Worm (Caenorhabditis elegans): ENCODE results near the gene F40G12.6.

Gene F40G12.6

ce11 chrV:14270729-14271128, 2.2 kb downstream of the F40G12.6 start, which contains the start of gene F40G12.5:
TSS of gene F40G12.5 (minus strand) at chrV:14270829.
- TF ChIP-seq lin-54 (GFP tag; optimal IDR thresholded peaks at IDR 0.05), result no peak
- no peak for TF ChIP-seq F23B12.7 (tag; optimal IDR thresholded peaks at IDR 0.05; ENCODE audit: insufficient read depth)
- TF ChIP-seq zim-3 (tag; optimal IDR thresholded peaks at IDR 0.05), result no peak
- no peak for TF ChIP-seq Y53F4B.3 (GFP tag; IDR thresholded peaks at IDR 0.05)
- TF ChIP-seq B0035.1 (tag; optimal IDR thresholded peaks at IDR 0.05), result no peak
- TF ChIP-seq let-526 (GFP tag; IDR thresholded peaks at IDR 0.05), result no peak
- TF ChIP-seq snpc-4 (GFP tag; optimal IDR thresholded peaks at IDR 0.05), result no peak
- no peak for TF ChIP-seq snpc-4 (tag; optimal IDR thresholded peaks at IDR 0.05)
- TF ChIP-seq F39B2.1 (GFP tag; IDR thresholded peaks at IDR 0.05), result no peak
- no peak for TF ChIP-seq K12H6.12 (tag; optimal IDR thresholded peaks at IDR 0.05)
- no peak for TF ChIP-seq rec-8 (tag; optimal IDR thresholded peaks at IDR 0.05)
- TF ChIP-seq ztf-22 (GFP tag; optimal IDR thresholded peaks at IDR 0.05), result no peak
- TF ChIP-seq sptf-2 (GFP tag; optimal IDR thresholded peaks at IDR 0.05), result no peak
- TF ChIP-seq hmg-20 (GFP tag; IDR thresholded peaks at IDR 0.05), result no peak
- no peak for TF ChIP-seq tbx-9 (tag; optimal IDR thresholded peaks at IDR 0.05; ENCODE audit: borderline replicate concordance)
- TF ChIP-seq madf-3 (GFP tag; IDR thresholded peaks at IDR 0.05), result no peak
- no peak for TF ChIP-seq nhr-90 (tag; optimal IDR thresholded peaks at IDR 0.05)

ce11 chrV:14268616-14269015, 4.3 kb downstream of the F40G12.6 start, which contains the start of gene F40G12.4:
TSS of gene F40G12.4 (minus strand) at chrV:14268716.
- no peak for TF ChIP-seq madf-8 (GFP tag; conservative IDR thresholded peaks at IDR 0.05)
- TF ChIP-seq attf-3 (GFP tag; conservative IDR thresholded peaks at IDR 0.05), result no peak
- TF ChIP-seq dpff-1 (tag; optimal IDR thresholded peaks at IDR 0.05), result no peak
- TF ChIP-seq Y56A3A.18 (GFP tag; IDR thresholded peaks at IDR 0.05), result no peak
- TF ChIP-seq D2030.7 (GFP tag; IDR thresholded peaks at IDR 0.05), result no peak
- no peak for TF ChIP-seq C17E4.6 (GFP tag; IDR thresholded peaks at IDR 0.05)
- no peak for TF ChIP-seq unc-130 (GFP tag; optimal IDR thresholded peaks at IDR 0.05)
- no peak for TF ChIP-seq madf-10 (tag; optimal IDR thresholded peaks at IDR 0.05)
- TF ChIP-seq ceh-58 (GFP tag; IDR thresholded peaks at IDR 0.05), result no peak
- no peak for TF ChIP-seq snpc-1.1 (tag; optimal IDR thresholded peaks at IDR 0.05; ENCODE audit: insufficient read depth)
- no peak for TF ChIP-seq B0035.1 (tag; optimal IDR thresholded peaks at IDR 0.05)
- TF ChIP-seq ceh-100 (GFP tag; IDR thresholded peaks at IDR 0.05), result no peak
- TF ChIP-seq F55B11.4 (tag; optimal IDR thresholded peaks at IDR 0.05; ENCODE audit: borderline replicate concordance, insufficient read depth), result no peak
- TF ChIP-seq T26A5.8 (tag; optimal IDR thresholded peaks at IDR 0.05), result no peak
- TF ChIP-seq ztf-25 (GFP tag; IDR thresholded peaks at IDR 0.05), result no peak
- TF ChIP-seq ZK185.1 (tag; optimal IDR thresholded peaks at IDR 0.05; ENCODE audit: poor library complexity, severe bottlenecking), result no peak
- TF ChIP-seq cebp-1 (GFP tag; IDR thresholded peaks at IDR 0.05), result no peak
- TF ChIP-seq cebp-1 (tag; optimal IDR thresholded peaks at IDR 0.05), result no peak
- TF ChIP-seq K12H6.12 (tag; optimal IDR thresholded peaks at IDR 0.05), result no peak
- TF ChIP-seq ceh-27 (GFP tag; optimal IDR thresholded peaks at IDR 0.05), result no peak
- TF ChIP-seq bed-1 (GFP tag; IDR thresholded peaks at IDR 0.05), result no peak

- TF ChIP-seq hmg-1.2 (GFP tag; IDR thresholded peaks at IDR 0.05), result peak; percentile 59; the same call in 1 of the 2 replicates
- no peak for TF ChIP-seq Y95B8A.8 (GFP tag; IDR thresholded peaks at IDR 0.05)
- TF ChIP-seq F22D6.2 (tag; optimal IDR thresholded peaks at IDR 0.05), result no peak
- TF ChIP-seq ceh-91 (GFP tag; IDR thresholded peaks at IDR 0.05), result no peak
- no peak for TF ChIP-seq aptf-3 (GFP tag; IDR thresholded peaks at IDR 0.05)
- no peak for TF ChIP-seq akir-1 (GFP tag; optimal IDR thresholded peaks at IDR 0.05)
- peak; percentile 48 for TF ChIP-seq lsl-1 (GFP tag; optimal IDR thresholded peaks at IDR 0.05)
- TF ChIP-seq rcor-1 (GFP tag; IDR thresholded peaks at IDR 0.05), result peak; percentile 76
- no peak for TF ChIP-seq nhr-120 (GFP tag; IDR thresholded peaks at IDR 0.05)
- TF ChIP-seq bed-1 (GFP tag; IDR thresholded peaks at IDR 0.05), result no peak
- no peak for TF ChIP-seq K11D2.4 (GFP tag; IDR thresholded peaks at IDR 0.05)
- no peak for TF ChIP-seq Y53G8AR.9 (GFP tag; conservative IDR thresholded peaks at IDR 0.05)
- TF ChIP-seq C17E4.6 (GFP tag; IDR thresholded peaks at IDR 0.05), result no peak
- no peak for TF ChIP-seq K12H6.12 (tag; optimal IDR thresholded peaks at IDR 0.05)
Measured at ce11 chrV:14267326-14267942, 5.5 kb downstream of the F40G12.6 start.
